Worm (Caenorhabditis elegans): ENCODE data around the gene F01D4.5.

Gene F01D4.5

DNA sequence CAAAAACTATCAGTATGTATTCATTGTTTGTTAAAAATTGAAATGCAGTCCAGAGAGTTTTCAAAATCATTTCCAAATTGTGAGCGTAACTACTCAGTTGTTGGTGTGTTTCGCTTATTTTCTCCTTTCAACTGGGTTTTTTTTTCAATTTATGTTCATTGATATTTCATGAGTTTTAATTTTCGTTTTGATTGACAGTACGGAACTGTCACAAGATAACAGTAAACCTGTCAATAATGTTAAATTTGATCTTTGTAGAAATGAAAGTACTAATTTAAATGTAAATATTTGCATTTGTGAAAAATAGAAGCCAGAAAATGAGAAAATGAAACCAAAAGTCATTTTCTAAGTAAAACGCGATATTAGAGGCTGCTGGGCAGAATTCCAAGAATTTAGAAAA is 20.8 kb downstream of the F01D4.5 start:
- TF ChIP-seq flt-1 (GFP tag; IDR thresholded peaks at IDR 0.05) (no peak), klf-2 (GFP tag; conservative IDR thresholded peaks at IDR 0.05) (no peak), ref-1 (GFP tag; conservative IDR thresholded peaks at IDR 0.05) (no peak), ztf-23 (GFP tag; IDR thresholded peaks at IDR 0.05) (no peak), cog-1 (tag; optimal IDR thresholded peaks at IDR 0.05) (no peak), ztf-29 (GFP tag; IDR thresholded peaks at IDR 0.05) (no peak), T22C8.4 (GFP tag; IDR thresholded peaks at IDR 0.05) (no peak), med-1 (GFP tag; optimal IDR thresholded peaks at IDR 0.05; ENCODE audit: insufficient read depth) (no peak), tab-1 (GFP tag; IDR thresholded peaks at IDR 0.05) (no peak)

DNA sequence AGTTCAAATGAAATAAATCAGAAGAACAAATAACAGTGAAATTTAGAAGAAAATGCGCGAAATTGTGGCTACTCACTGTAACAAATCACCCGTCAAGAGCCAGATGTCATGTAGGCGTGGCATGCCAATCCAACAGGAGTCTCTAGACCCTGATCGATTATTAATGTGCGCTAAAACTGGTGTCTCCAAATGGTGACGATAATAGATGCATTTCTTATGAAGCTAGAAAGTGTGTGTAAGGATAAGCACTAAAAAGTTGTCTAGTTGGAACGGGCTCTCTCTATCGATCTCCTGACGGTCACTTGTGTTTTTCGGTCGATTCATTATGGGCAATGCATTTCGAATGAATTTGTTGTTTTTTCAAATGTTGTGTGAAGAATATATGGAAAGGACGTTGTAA is 21.7 kb downstream of the F01D4.5 start, which contains the start of gene mec-3:
TSS of gene mec-3 (minus strand) at position 101 of the 400 bp plus-strand sequence.
- TF ChIP-seq flt-1 (GFP tag; IDR thresholded peaks at IDR 0.05) (no peak), ztf-29 (GFP tag; IDR thresholded peaks at IDR 0.05) (no peak), T22C8.4 (GFP tag; IDR thresholded peaks at IDR 0.05) (no peak), cog-1 (tag; optimal IDR thresholded peaks at IDR 0.05) (no peak), med-1 (GFP tag; optimal IDR thresholded peaks at IDR 0.05; ENCODE audit: insufficient read depth) (no peak), tab-1 (GFP tag; IDR thresholded peaks at IDR 0.05) (no peak), ztf-23 (GFP tag; IDR thresholded peaks at IDR 0.05) (no peak), ref-1 (GFP tag; conservative IDR thresholded peaks at IDR 0.05) (no peak), klf-2 (GFP tag; conservative IDR thresholded peaks at IDR 0.05) (no peak)

DNA sequence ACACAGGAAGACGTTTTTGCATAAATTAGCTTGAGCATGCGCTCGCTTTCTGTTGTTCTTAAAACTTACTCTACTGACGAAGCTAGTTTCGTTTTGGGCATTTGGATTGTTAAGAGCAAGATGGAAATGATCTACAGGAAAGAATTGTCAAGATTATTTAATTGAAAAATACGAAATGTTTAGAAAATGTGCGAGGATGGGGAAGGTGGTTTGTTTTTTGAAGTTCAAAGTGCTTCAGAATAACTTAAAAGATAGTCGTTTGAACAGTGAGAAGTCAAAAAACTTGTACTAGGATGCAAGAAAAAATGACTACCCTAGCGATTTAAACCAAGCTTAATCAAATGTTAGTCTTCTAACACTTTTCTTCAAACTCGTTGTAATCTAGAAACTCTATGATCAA is 26.3 kb downstream of the F01D4.5 start, which contains the start of gene srb-17:
TSS of gene srb-17 (minus strand) at position 101 of the 400 bp plus-strand sequence.
- TF ChIP-seq ref-1 (GFP tag; conservative IDR thresholded peaks at IDR 0.05) (no peak), tab-1 (GFP tag; IDR thresholded peaks at IDR 0.05) (no peak), flt-1 (GFP tag; IDR thresholded peaks at IDR 0.05) (no peak), cog-1 (tag; optimal IDR thresholded peaks at IDR 0.05) (no peak), klf-2 (GFP tag; conservative IDR thresholded peaks at IDR 0.05) (no peak), T22C8.4 (GFP tag; IDR thresholded peaks at IDR 0.05) (no peak), ztf-23 (GFP tag; IDR thresholded peaks at IDR 0.05) (no peak), med-1 (GFP tag; optimal IDR thresholded peaks at IDR 0.05; ENCODE audit: insufficient read depth) (no peak), ztf-29 (GFP tag; IDR thresholded peaks at IDR 0.05) (no peak)

DNA sequence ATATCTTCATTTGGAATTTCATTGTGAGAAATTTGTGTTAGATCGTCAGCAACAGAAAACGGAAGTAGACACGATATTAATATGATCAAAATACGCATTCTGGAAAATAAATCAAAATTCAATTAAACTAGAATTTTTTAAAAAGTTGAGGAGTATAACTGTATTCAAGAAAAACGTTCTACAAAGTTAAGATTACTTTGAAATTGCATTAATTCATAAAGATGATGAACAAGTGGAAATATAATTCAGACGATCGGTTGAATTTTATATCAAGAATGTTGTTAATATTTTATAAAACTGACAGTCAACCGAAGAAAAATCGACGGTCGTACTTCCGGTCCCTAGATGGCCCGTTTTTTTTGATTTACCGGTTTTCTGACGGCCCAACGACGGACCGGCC is 30.5 kb downstream of the F01D4.5 start, which contains the start of gene F01D4.8:
TSS of gene F01D4.8 (minus strand) at position 101 of the 400 bp plus-strand sequence.
- TF ChIP-seq cog-1 (tag; optimal IDR thresholded peaks at IDR 0.05) (no peak), med-1 (GFP tag; optimal IDR thresholded peaks at IDR 0.05; ENCODE audit: insufficient read depth) (no peak), ztf-23 (GFP tag; IDR thresholded peaks at IDR 0.05) (no peak), tab-1 (GFP tag; IDR thresholded peaks at IDR 0.05) (no peak), klf-2 (GFP tag; conservative IDR thresholded peaks at IDR 0.05) (no peak), ztf-29 (GFP tag; IDR thresholded peaks at IDR 0.05) (no peak), flt-1 (GFP tag; IDR thresholded peaks at IDR 0.05) (no peak), T22C8.4 (GFP tag; IDR thresholded peaks at IDR 0.05) (no peak), ref-1 (GFP tag; conservative IDR thresholded peaks at IDR 0.05) (no peak)

DNA sequence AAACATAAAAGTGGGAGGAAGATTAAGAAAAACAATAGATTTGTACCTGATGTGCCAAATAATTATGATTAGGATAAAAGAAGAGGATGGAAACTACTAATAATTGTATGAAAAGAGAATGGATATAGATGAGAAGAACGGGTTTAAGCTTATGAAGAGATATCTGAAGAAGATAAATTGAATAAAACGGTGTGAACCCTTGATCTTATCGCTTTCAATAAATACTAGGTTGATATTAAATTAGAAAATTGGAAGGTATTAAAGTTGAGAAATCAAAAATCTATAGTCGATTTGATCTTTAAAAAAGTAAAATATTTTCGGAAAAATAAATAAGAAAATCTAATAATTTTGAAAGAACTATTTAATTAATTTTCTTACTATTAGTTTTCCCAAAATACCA is 33.7 kb downstream of the F01D4.5 start, which contains the start of gene F13B12.4:
TSS of gene F13B12.4 (minus strand) at position 101 of the 400 bp plus-strand sequence.
- TF ChIP-seq ztf-23 (GFP tag; IDR thresholded peaks at IDR 0.05) (no peak), flt-1 (GFP tag; IDR thresholded peaks at IDR 0.05) (no peak), ref-1 (GFP tag; conservative IDR thresholded peaks at IDR 0.05) (no peak), cog-1 (tag; optimal IDR thresholded peaks at IDR 0.05) (no peak), klf-2 (GFP tag; conservative IDR thresholded peaks at IDR 0.05) (no peak), ztf-29 (GFP tag; IDR thresholded peaks at IDR 0.05) (no peak), T22C8.4 (GFP tag; IDR thresholded peaks at IDR 0.05) (no peak), tab-1 (GFP tag; IDR thresholded peaks at IDR 0.05) (no peak), med-1 (GFP tag; optimal IDR thresholded peaks at IDR 0.05; ENCODE audit: insufficient read depth) (no peak)

DNA sequence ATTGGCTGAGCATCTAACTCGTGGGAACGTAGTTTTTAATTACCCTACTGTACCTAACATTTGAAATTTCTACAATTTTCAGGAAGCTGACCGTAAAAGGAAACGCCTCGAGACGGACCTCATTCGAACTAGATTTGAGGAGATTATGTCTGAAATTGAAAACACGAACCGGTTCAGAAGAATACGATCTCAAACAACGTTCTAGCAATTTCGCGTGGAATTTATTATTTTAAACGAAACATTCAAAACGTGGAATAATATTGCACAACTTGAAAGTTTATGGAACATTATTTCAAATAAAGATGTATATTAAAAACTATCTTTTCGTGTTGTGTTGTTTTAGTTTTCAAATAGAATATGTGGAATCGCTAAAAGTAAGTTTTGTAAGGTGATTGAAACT is 39.9 kb downstream of the F01D4.5 start, which contains the start of gene F13B12.7:
TSS of gene F13B12.7 (plus strand) at position 301 of the 400 bp plus-strand sequence.
- no peak for TF ChIP-seq ztf-23 (GFP tag; IDR thresholded peaks at IDR 0.05)
- no peak for TF ChIP-seq flt-1 (GFP tag; IDR thresholded peaks at IDR 0.05)
- TF ChIP-seq med-1 (GFP tag; optimal IDR thresholded peaks at IDR 0.05; ENCODE audit: insufficient read depth) = no peak
- TF ChIP-seq tab-1 (GFP tag; IDR thresholded peaks at IDR 0.05) = no peak
- no peak for TF ChIP-seq T22C8.4 (GFP tag; IDR thresholded peaks at IDR 0.05)
- no peak for TF ChIP-seq klf-2 (GFP tag; conservative IDR thresholded peaks at IDR 0.05)
- no peak for TF ChIP-seq ztf-29 (GFP tag; IDR thresholded peaks at IDR 0.05)
- no peak for TF ChIP-seq cog-1 (tag; optimal IDR thresholded peaks at IDR 0.05)
- TF ChIP-seq ref-1 (GFP tag; conservative IDR thresholded peaks at IDR 0.05) = no peak

DNA sequence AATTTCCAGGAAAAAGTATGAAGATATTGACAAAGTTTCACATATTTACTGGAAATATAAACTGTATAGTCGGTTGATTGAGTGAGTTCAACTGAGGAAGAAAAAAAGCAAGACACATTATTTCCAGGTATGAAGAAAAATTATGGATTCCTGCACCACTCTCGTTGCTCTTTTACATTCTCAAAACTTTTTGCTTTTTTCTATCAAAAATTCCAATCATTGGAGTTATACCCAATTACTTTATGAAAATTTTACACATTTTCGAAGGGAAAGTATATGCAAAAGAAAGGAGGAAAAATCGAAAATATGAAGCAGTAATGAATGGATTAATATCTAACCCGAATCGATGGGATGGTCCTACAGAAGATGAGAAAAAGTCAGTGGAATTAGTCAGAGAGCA is 40.6 kb downstream of the F01D4.5 start:
- no peak for TF ChIP-seq flt-1 (GFP tag; IDR thresholded peaks at IDR 0.05)
- no peak for TF ChIP-seq tab-1 (GFP tag; IDR thresholded peaks at IDR 0.05)
- TF ChIP-seq cog-1 (tag; optimal IDR thresholded peaks at IDR 0.05) = no peak
- TF ChIP-seq T22C8.4 (GFP tag; IDR thresholded peaks at IDR 0.05) = no peak
- TF ChIP-seq ztf-23 (GFP tag; IDR thresholded peaks at IDR 0.05) = no peak
- no peak for TF ChIP-seq klf-2 (GFP tag; conservative IDR thresholded peaks at IDR 0.05)
- no peak for TF ChIP-seq ref-1 (GFP tag; conservative IDR thresholded peaks at IDR 0.05)
- no peak for TF ChIP-seq med-1 (GFP tag; optimal IDR thresholded peaks at IDR 0.05; ENCODE audit: insufficient read depth)
- TF ChIP-seq ztf-29 (GFP tag; IDR thresholded peaks at IDR 0.05) = no peak

DNA sequence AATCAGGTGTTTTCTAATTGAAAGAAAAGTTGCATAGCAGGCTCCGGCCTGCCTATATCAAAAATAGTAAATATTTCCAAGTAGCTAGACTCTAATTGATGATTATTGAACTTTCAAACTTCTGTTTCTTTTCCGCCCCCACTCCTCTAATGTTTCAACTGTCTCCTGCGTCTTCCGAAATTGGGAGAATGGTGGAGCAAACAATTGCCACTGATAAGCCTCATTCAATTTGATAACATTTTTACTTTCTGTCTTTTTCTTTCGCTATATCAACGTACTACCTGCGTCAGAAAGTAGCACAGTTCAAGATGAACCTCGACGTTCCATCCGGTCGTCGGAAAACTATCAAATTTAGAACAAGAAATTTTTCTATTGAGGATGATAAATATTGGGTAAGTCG is 44.6 kb downstream of the F01D4.5 start, which contains the start of gene F13B12.3:
TSS of gene F13B12.3 (plus strand) at position 223 of the 400 bp plus-strand sequence.
- TF ChIP-seq tab-1 (GFP tag; IDR thresholded peaks at IDR 0.05) (no peak), ref-1 (GFP tag; conservative IDR thresholded peaks at IDR 0.05) (0 out of 2 replicates have a peak, but pooled peaks have one; percentile 2), cog-1 (tag; optimal IDR thresholded peaks at IDR 0.05) (no peak), ztf-23 (GFP tag; IDR thresholded peaks at IDR 0.05) (no peak)

DNA sequence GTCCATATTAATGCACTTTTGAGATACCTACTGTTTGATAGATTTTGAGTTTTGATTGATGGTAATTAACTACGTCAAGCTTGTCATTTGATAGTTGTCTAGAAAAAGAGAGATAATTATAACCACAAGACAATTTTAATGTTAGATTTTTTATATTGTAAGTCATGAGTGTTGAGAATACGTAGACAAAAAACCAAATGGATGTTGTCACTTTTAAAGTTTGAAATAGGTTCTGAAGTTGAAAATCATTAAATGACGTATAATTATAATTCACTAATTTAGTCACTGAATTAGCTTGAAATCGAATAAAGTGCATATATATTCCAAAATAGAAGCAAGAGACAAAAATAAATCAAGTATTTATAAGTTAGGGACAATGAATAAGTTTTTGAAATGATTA is 46.3 kb downstream of the F01D4.5 start:
- TF ChIP-seq ztf-23 (GFP tag; IDR thresholded peaks at IDR 0.05) = no peak
- no peak for TF ChIP-seq ref-1 (GFP tag; conservative IDR thresholded peaks at IDR 0.05)
- TF ChIP-seq med-1 (GFP tag; optimal IDR thresholded peaks at IDR 0.05; ENCODE audit: insufficient read depth) = no peak
- no peak for TF ChIP-seq ztf-29 (GFP tag; IDR thresholded peaks at IDR 0.05)
- no peak for TF ChIP-seq flt-1 (GFP tag; IDR thresholded peaks at IDR 0.05)
- TF ChIP-seq cog-1 (tag; optimal IDR thresholded peaks at IDR 0.05) = no peak
- TF ChIP-seq T22C8.4 (GFP tag; IDR thresholded peaks at IDR 0.05) = no peak
- TF ChIP-seq tab-1 (GFP tag; IDR thresholded peaks at IDR 0.05) = no peak
- TF ChIP-seq klf-2 (GFP tag; conservative IDR thresholded peaks at IDR 0.05) = no peak
